Fruit fly (Drosophila melanogaster) whole organism, prepupa: ENCODE measurements around the gene Poc1.

Source experiments
- CG8119 ChIP-seq: fragments of 200-800 bp; sonication (Bioruptor generic); IDR thresholded peaks from 3 replicates; pipeline ENCODE4 v1.3.6; 2022; ENCODE audit warnings: missing biosample characterization, missing genetic modification characterization
- cyc ChIP-seq: fragments of 200-800 bp; sonication (Bioruptor generic); optimal IDR thresholded peaks from 3 replicates; lab custom pipeline; 2016; ENCODE audit warnings: missing biosample characterization, missing genetic modification characterization
- svp ChIP-seq: fragments of 200-800 bp; sonication (Bioruptor generic); peaks from one replicate; lab custom pipeline; 2016; ENCODE audit warnings: missing biosample characterization, missing genetic modification characterization

DNA sequence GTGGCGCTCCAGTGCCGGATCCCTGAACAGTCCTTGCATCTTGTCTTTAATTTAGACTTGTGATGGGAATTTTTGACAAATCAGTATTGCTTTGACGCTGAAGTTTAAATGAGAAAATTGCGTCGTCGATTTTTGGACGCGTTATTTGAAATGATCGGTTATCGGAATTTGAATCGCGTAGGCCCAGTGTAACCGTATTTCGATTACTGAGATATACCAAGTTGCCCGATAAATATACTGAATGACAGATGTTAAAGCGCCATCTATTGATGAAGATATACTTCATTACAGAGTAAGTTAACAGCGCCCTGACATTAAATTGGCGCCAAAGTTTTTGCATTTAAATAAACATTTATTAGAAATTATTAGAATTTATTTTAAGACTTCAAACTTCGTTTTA, at the start of gene Poc1:
- TF ChIP-seq svp = peak; percentile 22
- no peak for TF ChIP-seq CG8119
- TF ChIP-seq cyc (GFP tag; lab: Kevin White, UChicago) = no peak
